Worm (Caenorhabditis elegans) whole organism, L1 larva: ENCODE results near the gene din-1.

Source experiments
- C16A3.4 ChIP-seq: fragments of 150-350 bp; optimal IDR thresholded peaks from 2 replicates; lab custom pipeline; 2014; ENCODE audit warnings: missing biosample characterization, missing genetic modification characterization
- Y116A8C.19 ChIP-seq: sonication (generic microtip); optimal IDR thresholded peaks from 2 replicates; lab custom pipeline; 2016; ENCODE audit warnings: missing compliant biosample characterization, missing genetic modification characterization, borderline replicate concordance
- aha-1 ChIP-seq: fragments of 150-350 bp; optimal IDR thresholded peaks from 2 replicates; lab custom pipeline; 2014; ENCODE audit warnings: missing biosample characterization, missing genetic modification characterization
- alr-1 ChIP-seq: fragments of 200-800 bp; sonication (Bioruptor generic); optimal IDR thresholded peaks from 2 replicates; lab custom pipeline; 2018; ENCODE audit warnings: borderline replicate concordance, mild to moderate bottlenecking, missing genetic modification characterization, missing compliant biosample characterization
- aly-2 ChIP-seq: fragments of 150-350 bp; optimal IDR thresholded peaks from 2 replicates; lab custom pipeline; 2014; ENCODE audit warnings: missing biosample characterization, missing genetic modification characterization
- blmp-1 ChIP-seq: fragments of 150-350 bp; optimal IDR thresholded peaks from 2 replicates; lab custom pipeline; 2014; ENCODE audit warnings: missing biosample characterization, missing genetic modification characterization
- ceh-82 ChIP-seq, 3 experiments: fragments of 150-350 bp in 1 of 3; sonication (generic microtip) in 2 of 3; optimal IDR thresholded peaks; 2 replicates each; lab custom pipeline; 2014 to 2017; ENCODE audit warnings: missing biosample characterization in 3 of 3, missing genetic modification characterization in 3 of 3
- ceh-88 ChIP-seq: fragments of 200-800 bp; sonication (Bioruptor generic); IDR thresholded peaks from 2 replicates; pipeline ENCODE4 v1.3.6; 2022; ENCODE audit warnings: missing genetic modification characterization, missing compliant biosample characterization
- ceh-90 ChIP-seq: sonication (generic microtip); optimal IDR thresholded peaks from 2 replicates; lab custom pipeline; 2016; ENCODE audit warnings: missing genetic modification characterization, missing compliant biosample characterization
- dpl-1 ChIP-seq, 3 experiments: fragments of 150-350 bp in 2 of 3; sonication (generic microtip) in 1 of 3; optimal IDR thresholded peaks; 2 replicates each; lab custom pipeline; 2014 to 2017; ENCODE audit warnings: missing biosample characterization in 3 of 3, missing genetic modification characterization in 3 of 3, missing genetic modification reagents in 3 of 3
- dsc-1 ChIP-seq: sonication (generic microtip); optimal IDR thresholded peaks from 2 replicates; lab custom pipeline; 2016; ENCODE audit warnings: mild to moderate bottlenecking, missing genetic modification characterization, missing compliant biosample characterization
- efl-1 ChIP-seq, 4 experiments: fragments of 150-350 bp; optimal IDR thresholded peaks in 3 of 4; peaks in 1 of 4; 1 replicate in 1 of 4; 2 replicates in 3 of 4; lab custom pipeline; 2014; ENCODE audit warnings: missing biosample characterization in 2 of 4, missing genetic modification characterization in 2 of 4, missing genetic modification reagents in 2 of 4
- egl-13 ChIP-seq: sonication (generic microtip); optimal IDR thresholded peaks from 2 replicates; lab custom pipeline; 2016; ENCODE audit warnings: missing genotype, missing genetic modification reagents, missing genetic modification characterization, missing compliant biosample characterization
- egl-27 ChIP-seq, 2 experiments: fragments of 150-350 bp in 1 of 2; sonication (generic microtip); optimal IDR thresholded peaks; 3 replicates each; lab custom pipeline; 2017 to 2018; ENCODE audit warnings: missing biosample characterization in 2 of 2, missing genetic modification characterization in 2 of 2, missing genetic modification reagents in 2 of 2
- elt-3 ChIP-seq, 6 experiments: fragments of 150-350 bp in 1 of 6; sonication (generic microtip); optimal IDR thresholded peaks; 2 replicates each; lab custom pipeline; 2017 to 2018; ENCODE audit warnings: missing biosample characterization in 6 of 6, missing genetic modification characterization in 6 of 6, inconsistent platforms in 1 of 6
- ets-5 ChIP-seq: fragments of 200-800 bp; sonication (Bioruptor generic); IDR thresholded peaks from 2 replicates; pipeline ENCODE4 v1.3.6; 2022; ENCODE audit warnings: missing genetic modification characterization, missing compliant biosample characterization
- fkh-10 ChIP-seq: sonication (generic microtip); optimal IDR thresholded peaks from 2 replicates; lab custom pipeline; 2017; ENCODE audit warnings: missing biosample characterization, missing genetic modification reagents, missing genetic modification characterization
- fkh-8 ChIP-seq: sonication (generic microtip); optimal IDR thresholded peaks from 2 replicates; lab custom pipeline; 2016; ENCODE audit warnings: mild to moderate bottlenecking, missing genetic modification characterization, missing compliant biosample characterization
- fos-1 ChIP-seq: fragments of 150-350 bp; optimal IDR thresholded peaks from 2 replicates; lab custom pipeline; 2014; ENCODE audit warnings: missing biosample characterization, missing genetic modification characterization
- jun-1 ChIP-seq: fragments of 150-350 bp; optimal IDR thresholded peaks from 2 replicates; lab custom pipeline; 2014; ENCODE audit warnings: missing biosample characterization, missing genetic modification reagents, missing genetic modification characterization
- lin-13 ChIP-seq: fragments of 150-350 bp; optimal IDR thresholded peaks from 2 replicates; lab custom pipeline; 2014; ENCODE audit warnings: missing biosample characterization, missing genetic modification reagents, missing genetic modification characterization
- lin-14 ChIP-seq: fragments of 200-800 bp; sonication (Bioruptor generic); optimal IDR thresholded peaks from 2 replicates; lab custom pipeline; 2018; ENCODE audit warnings: mild to moderate bottlenecking, missing genetic modification characterization, moderate library complexity, missing compliant biosample characterization
- lin-35 ChIP-seq, 2 experiments: fragments of 150-350 bp; optimal IDR thresholded peaks; 2 replicates each; lab custom pipeline; 2014; ENCODE audit warnings: missing biosample characterization in 2 of 2, missing genetic modification characterization in 2 of 2, missing genetic modification reagents in 2 of 2
- lsy-2 ChIP-seq, 2 experiments: fragments of 150-350 bp; optimal IDR thresholded peaks; 2 replicates each; lab custom pipeline; 2014; ENCODE audit warnings: missing biosample characterization in 2 of 2, missing genetic modification characterization in 2 of 2
- mdl-1 ChIP-seq, 2 experiments: fragments of 150-350 bp; optimal IDR thresholded peaks; 2 replicates each; lab custom pipeline; 2014 to 2017; ENCODE audit warnings: missing biosample characterization in 2 of 2, missing genetic modification characterization in 2 of 2, inconsistent platforms in 1 of 2
- mep-1 ChIP-seq: fragments of 150-350 bp; optimal IDR thresholded peaks from 2 replicates; lab custom pipeline; 2014; ENCODE audit warnings: missing biosample characterization, missing genetic modification characterization
- nhr-11 ChIP-seq: fragments of 150-350 bp; optimal IDR thresholded peaks from 2 replicates; lab custom pipeline; 2014; ENCODE audit warnings: missing biosample characterization, missing genetic modification characterization
- nhr-12 ChIP-seq: sonication (generic microtip); optimal IDR thresholded peaks from 2 replicates; lab custom pipeline; 2017; ENCODE audit warnings: missing biosample characterization, missing genetic modification characterization
- nhr-19 ChIP-seq: fragments of 200-800 bp; sonication (Bioruptor generic); conservative IDR thresholded peaks from 2 replicates; pipeline ENCODE4 v1.3.6; 2022; ENCODE audit warnings: missing genetic modification characterization, missing compliant biosample characterization
- nhr-20 ChIP-seq: sonication (generic microtip); optimal IDR thresholded peaks from 2 replicates; lab custom pipeline; 2016; ENCODE audit warnings: mild to moderate bottlenecking, missing genetic modification characterization, missing compliant biosample characterization
- nhr-47 ChIP-seq: sonication (generic microtip); optimal IDR thresholded peaks from 2 replicates; lab custom pipeline; 2016; ENCODE audit warnings: mild to moderate bottlenecking, missing genetic modification characterization, moderate library complexity, missing compliant biosample characterization
- nhr-71 ChIP-seq: sonication (generic microtip); optimal IDR thresholded peaks from 2 replicates; lab custom pipeline; 2016; ENCODE audit warnings: mild to moderate bottlenecking, missing genetic modification characterization, moderate library complexity, missing compliant biosample characterization
- nhr-77 ChIP-seq: fragments of 150-350 bp; optimal IDR thresholded peaks from 2 replicates; lab custom pipeline; 2014; ENCODE audit warnings: missing biosample characterization, missing genetic modification characterization
- nhr-85 ChIP-seq: sonication (generic microtip); peaks from one replicate; lab custom pipeline; 2016; ENCODE audit warnings: missing genetic modification characterization, inconsistent platforms, missing compliant biosample characterization
- nhr-90 ChIP-seq: sonication (generic microtip); optimal IDR thresholded peaks from 2 replicates; lab custom pipeline; 2016; ENCODE audit warnings: mild to moderate bottlenecking, missing genetic modification characterization, missing compliant biosample characterization; ENCODE audit not compliant: poor library complexity
- pag-3 ChIP-seq: sonication (generic microtip); optimal IDR thresholded peaks from 2 replicates; lab custom pipeline; 2017; ENCODE audit warnings: missing genetic modification characterization, mild to moderate bottlenecking, missing compliant biosample characterization, antibody characterized with exemption, borderline replicate concordance; ENCODE audit not compliant: insufficient read depth
- pax-3 ChIP-seq: fragments of 200-800 bp; sonication (Bioruptor generic); optimal IDR thresholded peaks from 2 replicates; lab custom pipeline; 2018; ENCODE audit warnings: mild to moderate bottlenecking, missing genetic modification characterization, moderate library complexity, missing compliant biosample characterization
- rnt-1 ChIP-seq: sonication (generic microtip); optimal IDR thresholded peaks from 2 replicates; lab custom pipeline; 2016; ENCODE audit warnings: mild to moderate bottlenecking, missing genetic modification characterization, moderate library complexity, missing compliant biosample characterization
- skn-1 ChIP-seq: fragments of 150-350 bp; optimal IDR thresholded peaks from 2 replicates; lab custom pipeline; 2014; ENCODE audit warnings: missing biosample characterization, missing genetic modification characterization
- snu-23 ChIP-seq: sonication (generic microtip); optimal IDR thresholded peaks from 2 replicates; lab custom pipeline; 2016; ENCODE audit warnings: missing genetic modification characterization, missing compliant biosample characterization
- sptf-1 ChIP-seq: fragments of 150-350 bp; optimal IDR thresholded peaks from 2 replicates; lab custom pipeline; 2014; ENCODE audit warnings: missing biosample characterization, missing genetic modification characterization
- swsn-7 ChIP-seq: sonication (generic microtip); optimal IDR thresholded peaks from 2 replicates; lab custom pipeline; 2016; ENCODE audit warnings: missing genetic modification characterization, missing compliant biosample characterization
- tbx-2 ChIP-seq: sonication (generic microtip); optimal IDR thresholded peaks from 2 replicates; lab custom pipeline; 2016; ENCODE audit warnings: missing genetic modification characterization, missing compliant biosample characterization
- unc-130 ChIP-seq: fragments of 150-350 bp; optimal IDR thresholded peaks from 2 replicates; lab custom pipeline; 2017; ENCODE audit warnings: missing biosample characterization, missing genetic modification characterization, inconsistent platforms
- unc-62 ChIP-seq: fragments of 150-350 bp; optimal IDR thresholded peaks from 2 replicates; lab custom pipeline; 2014; ENCODE audit warnings: missing biosample characterization, missing genetic modification reagents, missing genetic modification characterization
- xbp-1 ChIP-seq: sonication (generic microtip); optimal IDR thresholded peaks from 2 replicates; lab custom pipeline; 2016; ENCODE audit warnings: missing genetic modification characterization, missing compliant biosample characterization
- ztf-11 ChIP-seq, 2 experiments: sonication (generic microtip); optimal IDR thresholded peaks; 2 replicates each; lab custom pipeline; 2016 to 2017; ENCODE audit warnings: missing genetic modification characterization in 2 of 2, missing biosample characterization in 1 of 2, missing compliant biosample characterization in 1 of 2

The din-1 gene

ce11 chrII:11632689-11633088 lies 720 bp downstream of the din-1 start:
- peak; percentile 22 for TF ChIP-seq unc-130
- TF ChIP-seq dsc-1, result peak; percentile 13
- TF ChIP-seq nhr-20, result peak; percentile 49
- no peak for TF ChIP-seq sptf-1
- peak; percentile 46 for TF ChIP-seq nhr-77 (tag; lab: Kevin White, UChicago)
- TF ChIP-seq fos-1 (tag; lab: Kevin White, UChicago), result peak; percentile 37
- TF ChIP-seq nhr-85 (tag; lab: Kevin White, UChicago), result peak; percentile 86
- peak in 1 of 2 experiments; percentile 33 for TF ChIP-seq mdl-1 (tag; optimal IDR thresholded peaks at IDR 0.05; lab: Kevin White, UChicago)
- peak; percentile 59 for TF ChIP-seq blmp-1 (tag; lab: Kevin White, UChicago)
- TF ChIP-seq lin-13 (GFP tag; lab: Kevin White, UChicago), result peak; percentile 18
- peak; percentile 16 for TF ChIP-seq mep-1 (tag; lab: Kevin White, UChicago)
- TF ChIP-seq C16A3.4 (tag; lab: Kevin White, UChicago), result peak; percentile 17
- peak; percentile 60 for TF ChIP-seq nhr-47 (tag; lab: Kevin White, UChicago)
- no peak for TF ChIP-seq aha-1
- TF ChIP-seq lin-35 (GFP tag; optimal IDR thresholded peaks at IDR 0.05; lab: Kevin White, UChicago), result peak; percentile 38 to 42
- peak in 3 of 6 experiments; percentile 47 to 51 (median 49) for TF ChIP-seq elt-3 (tag; optimal IDR thresholded peaks at IDR 0.05; lab: Kevin White, UChicago)
- TF ChIP-seq nhr-19, result peak; percentile 26; the same call in 1 of the 2 replicates
- peak; percentile 29 for TF ChIP-seq xbp-1 (tag; lab: Kevin White, UChicago)
- peak; percentile 4 to 10 for TF ChIP-seq egl-27 (tag; optimal IDR thresholded peaks at IDR 0.05; lab: Kevin White, UChicago)
- TF ChIP-seq ets-5 (GFP tag; lab: Robert Waterston, UW), result no peak
- peak; percentile 48 for TF ChIP-seq tbx-2 (tag; lab: Kevin White, UChicago)
- peak; percentile 72 for TF ChIP-seq snu-23 (GFP tag; lab: Kevin White, UChicago)
- TF ChIP-seq alr-1 (tag; lab: Kevin White, UChicago), result no peak
- peak; percentile 86 for TF ChIP-seq lin-14
- peak; percentile 15 to 57 for TF ChIP-seq lsy-2 (tag; optimal IDR thresholded peaks at IDR 0.05; lab: Kevin White, UChicago)
- TF ChIP-seq pax-3, result no peak
- no peak for TF ChIP-seq ceh-88 (GFP tag; lab: Robert Waterston, UW)
- peak; percentile 71 for TF ChIP-seq nhr-71
- peak; percentile 57 for TF ChIP-seq fkh-8
- no peak for TF ChIP-seq ceh-90 (tag; lab: Kevin White, UChicago)
- no peak for TF ChIP-seq fkh-10 (GFP tag; lab: Kevin White, UChicago)
- TF ChIP-seq rnt-1 (tag; lab: Kevin White, UChicago), result peak; percentile 49
- TF ChIP-seq swsn-7, result peak; percentile 53
- TF ChIP-seq skn-1 (tag; lab: Kevin White, UChicago), result peak; percentile 44
- peak; percentile 34 to 51 for TF ChIP-seq efl-1 (optimal IDR thresholded peaks at IDR 0.05; lab: Kevin White, UChicago)
- TF ChIP-seq efl-1 (GFP tag; optimal IDR thresholded peaks at IDR 0.05 in 1 of 2; lab: Kevin White, UChicago), result peak in 1 of 2 experiments; percentile 4
- TF ChIP-seq ceh-82 (tag; optimal IDR thresholded peaks at IDR 0.05; lab: Kevin White, UChicago), result peak in 2 of 3 experiments; percentile 48 to 73
- TF ChIP-seq jun-1 (tag; lab: Kevin White, UChicago), result peak; percentile 15
- peak; percentile 25 for TF ChIP-seq nhr-90 (tag; lab: Kevin White, UChicago)

ce11 chrII:11629957-11630356 lies 3.5 kb downstream of the din-1 start:
- no peak for TF ChIP-seq nhr-11 (tag; lab: Kevin White, UChicago)
- no peak for TF ChIP-seq efl-1 (optimal IDR thresholded peaks at IDR 0.05; lab: Kevin White, UChicago)
- peak in 1 of 2 experiments; percentile 80 for TF ChIP-seq efl-1 (GFP tag; optimal IDR thresholded peaks at IDR 0.05 in 1 of 2; lab: Kevin White, UChicago)
- TF ChIP-seq lin-14, result peak; percentile 14

- TF ChIP-seq dpl-1 (GFP tag; optimal IDR thresholded peaks at IDR 0.05; lab: Kevin White, UChicago), result no peak
- no peak for TF ChIP-seq fkh-10 (GFP tag; lab: Kevin White, UChicago)
- no peak for TF ChIP-seq blmp-1 (tag; lab: Kevin White, UChicago)
- no peak for TF ChIP-seq lsy-2 (tag; optimal IDR thresholded peaks at IDR 0.05; lab: Kevin White, UChicago)
- TF ChIP-seq elt-3 (tag; optimal IDR thresholded peaks at IDR 0.05; lab: Kevin White, UChicago), result no peak
- TF ChIP-seq aly-2 (tag; lab: Kevin White, UChicago), result no peak
- no peak for TF ChIP-seq egl-13
- TF ChIP-seq unc-62, result no peak
- no peak for TF ChIP-seq pag-3 (tag; lab: Kevin White, UChicago)
- no peak for TF ChIP-seq Y116A8C.19
- no peak for TF ChIP-seq mep-1 (tag; lab: Kevin White, UChicago)
- TF ChIP-seq nhr-12 (tag; lab: Kevin White, UChicago), result no peak
- TF ChIP-seq snu-23 (GFP tag; lab: Kevin White, UChicago), result no peak
- no peak for TF ChIP-seq ztf-11 (tag; optimal IDR thresholded peaks at IDR 0.05; lab: Kevin White, UChicago)
- no peak for TF ChIP-seq nhr-77 (tag; lab: Kevin White, UChicago)
Observed at ce11 chrII:11627904-11628303, 5.5 kb downstream of the din-1 start.
